Worm (Caenorhabditis elegans) whole organism, mixed stage, embryonic: Measurements from ENCODE around the gene glb-10.

Source experiments
- M03D4.4 ChIP-seq: sonication (generic microtip); optimal IDR thresholded peaks from 2 replicates; lab custom pipeline; 2017; ENCODE audit warnings: mild to moderate bottlenecking, missing genetic modification characterization, missing compliant biosample characterization
- bed-3 ChIP-seq: fragments of 200-800 bp; sonication (Bioruptor generic); optimal IDR thresholded peaks from 3 replicates; lab custom pipeline; 2018; ENCODE audit warnings: mild to moderate bottlenecking, missing genetic modification characterization, moderate library complexity, missing compliant biosample characterization
- blmp-1 ChIP-seq: fragments of 150-350 bp; optimal IDR thresholded peaks from 2 replicates; lab custom pipeline; 2014; ENCODE audit warnings: missing biosample characterization, missing genetic modification characterization
- ceh-39 ChIP-seq: fragments of 150-350 bp; optimal IDR thresholded peaks from 2 replicates; lab custom pipeline; 2014; ENCODE audit warnings: missing biosample characterization, missing genetic modification characterization
- ceh-43 ChIP-seq: fragments of 200-800 bp; sonication (Bioruptor generic); optimal IDR thresholded peaks from 2 replicates; lab custom pipeline; 2018; ENCODE audit warnings: mild to moderate bottlenecking, missing genetic modification characterization, moderate library complexity, missing compliant biosample characterization
- ceh-83 ChIP-seq: fragments of 200-800 bp; sonication (Bioruptor generic); optimal IDR thresholded peaks from 2 replicates; lab custom pipeline; 2018; ENCODE audit warnings: mild to moderate bottlenecking, missing genetic modification characterization, missing compliant biosample characterization
- ces-1 ChIP-seq: fragments of 150-350 bp; optimal IDR thresholded peaks from 2 replicates; lab custom pipeline; 2014; ENCODE audit warnings: missing biosample characterization, missing genetic modification reagents, missing genetic modification characterization
- cnd-1 ChIP-seq: fragments of 200-800 bp; sonication (Bioruptor generic); optimal IDR thresholded peaks from 2 replicates; lab custom pipeline; 2018; ENCODE audit warnings: mild to moderate bottlenecking, missing genetic modification characterization, missing compliant biosample characterization
- drap-1 ChIP-seq: fragments of 200-800 bp; sonication (Bioruptor generic); optimal IDR thresholded peaks from 3 replicates; lab custom pipeline; 2018; ENCODE audit warnings: mild to moderate bottlenecking, missing genetic modification characterization, missing compliant biosample characterization
- elt-1 ChIP-seq: sonication (generic microtip); optimal IDR thresholded peaks from 2 replicates; lab custom pipeline; 2017; ENCODE audit warnings: missing genetic modification characterization, mild to moderate bottlenecking, missing compliant biosample characterization, antibody characterized with exemption, moderate library complexity, borderline replicate concordance; ENCODE audit not compliant: insufficient read depth
- elt-3 ChIP-seq: fragments of 150-350 bp; optimal IDR thresholded peaks from 2 replicates; lab custom pipeline; 2014; ENCODE audit warnings: missing biosample characterization, missing genetic modification characterization
- flh-1 ChIP-seq: fragments of 200-800 bp; sonication (Bioruptor generic); optimal IDR thresholded peaks from 2 replicates; lab custom pipeline; 2018; ENCODE audit warnings: mild to moderate bottlenecking, missing genetic modification characterization, moderate library complexity, missing compliant biosample characterization
- hlh-1 ChIP-seq: fragments of 150-350 bp; optimal IDR thresholded peaks from 2 replicates; lab custom pipeline; 2014; ENCODE audit warnings: missing biosample characterization, missing genetic modification reagents, missing genetic modification characterization
- lin-13 ChIP-seq: fragments of 150-350 bp; optimal IDR thresholded peaks from 2 replicates; lab custom pipeline; 2014; ENCODE audit warnings: missing biosample characterization, missing genetic modification characterization
- lin-32 ChIP-seq: fragments of 200-800 bp; sonication (Bioruptor generic); optimal IDR thresholded peaks from 2 replicates; lab custom pipeline; 2018; ENCODE audit warnings: mild to moderate bottlenecking, missing genetic modification characterization, missing compliant biosample characterization
- lsy-2 ChIP-seq: fragments of 150-350 bp; optimal IDR thresholded peaks from 2 replicates; lab custom pipeline; 2014; ENCODE audit warnings: missing biosample characterization, missing genetic modification characterization
- mab-5 ChIP-seq: fragments of 150-350 bp; optimal IDR thresholded peaks from 2 replicates; lab custom pipeline; 2014; ENCODE audit warnings: missing biosample characterization, missing genetic modification characterization
- mep-1 ChIP-seq: fragments of 150-350 bp; optimal IDR thresholded peaks from 2 replicates; lab custom pipeline; 2017; ENCODE audit warnings: missing biosample characterization, missing genetic modification reagents, missing genetic modification characterization, inconsistent platforms
- mls-2 ChIP-seq: sonication (generic microtip); optimal IDR thresholded peaks from 2 replicates; lab custom pipeline; 2016; ENCODE audit warnings: mild to moderate bottlenecking, missing genetic modification characterization, moderate library complexity, missing compliant biosample characterization
- nhr-237 ChIP-seq: fragments of 150-350 bp; optimal IDR thresholded peaks from 2 replicates; lab custom pipeline; 2014; ENCODE audit warnings: missing biosample characterization, missing genetic modification characterization
- nhr-28 ChIP-seq: fragments of 150-350 bp; optimal IDR thresholded peaks from 2 replicates; lab custom pipeline; 2014; ENCODE audit warnings: missing biosample characterization, missing genetic modification characterization
- nhr-76 ChIP-seq: sonication (generic microtip); optimal IDR thresholded peaks from 2 replicates; lab custom pipeline; 2017; ENCODE audit warnings: missing biosample characterization, missing genetic modification characterization
- pha-4 ChIP-seq: fragments of 150-350 bp; optimal IDR thresholded peaks from 2 replicates; lab custom pipeline; 2018; ENCODE audit warnings: missing biosample characterization, missing genetic modification reagents, missing genetic modification characterization
- sem-2 ChIP-seq: fragments of 200-800 bp; sonication (Bioruptor generic); optimal IDR thresholded peaks from 2 replicates; lab custom pipeline; 2018; ENCODE audit warnings: mild to moderate bottlenecking, missing genetic modification characterization, missing compliant biosample characterization
- snpc-4 ChIP-seq: fragments of 150-350 bp; optimal IDR thresholded peaks from 2 replicates; lab custom pipeline; 2014; ENCODE audit warnings: missing biosample characterization, missing genetic modification characterization
- sptf-1 ChIP-seq: sonication (generic microtip); optimal IDR thresholded peaks from 2 replicates; lab custom pipeline; 2017; ENCODE audit warnings: mild to moderate bottlenecking, missing genetic modification characterization, moderate library complexity, missing compliant biosample characterization
- tbx-8 ChIP-seq: fragments of 200-800 bp; sonication (Bioruptor generic); optimal IDR thresholded peaks from 2 replicates; lab custom pipeline; 2018; ENCODE audit warnings: mild to moderate bottlenecking, missing genetic modification characterization, moderate library complexity, missing compliant biosample characterization
- unc-120 ChIP-seq: sonication (generic microtip); optimal IDR thresholded peaks from 2 replicates; lab custom pipeline; 2017; ENCODE audit warnings: missing genetic modification characterization, missing compliant biosample characterization; ENCODE audit not compliant: poor library complexity, severe bottlenecking
- unc-39 ChIP-seq: fragments of 150-350 bp; optimal IDR thresholded peaks from 2 replicates; lab custom pipeline; 2014; ENCODE audit warnings: missing biosample characterization, missing genetic modification characterization
- unc-62 ChIP-seq: fragments of 150-350 bp; optimal IDR thresholded peaks from 2 replicates; lab custom pipeline; 2014; ENCODE audit warnings: missing biosample characterization, missing genetic modification reagents, missing genetic modification characterization
- zip-8 ChIP-seq: fragments of 150-350 bp; optimal IDR thresholded peaks from 2 replicates; lab custom pipeline; 2014; ENCODE audit warnings: missing biosample characterization, missing genetic modification characterization
- ztf-11 ChIP-seq: fragments of 150-350 bp; optimal IDR thresholded peaks from 2 replicates; lab custom pipeline; 2014; ENCODE audit warnings: missing biosample characterization, missing genetic modification characterization

glb-10 gene

ce11 chrII:6334745-6335260 is 25.7 kb upstream of the glb-10 start:
- TF ChIP-seq ces-1 (no peak), sptf-1 (tag; lab: Kevin White, UChicago) (no peak), ceh-83 (GFP tag; lab: Kevin White, UChicago) (no peak), drap-1 (GFP tag; lab: Kevin White, UChicago) (no peak), cnd-1 (no peak), unc-39 (tag; lab: Kevin White, UChicago) (no peak), M03D4.4 (no peak), unc-120 (tag; lab: Kevin White, UChicago) (no peak), lin-13 (no peak), mls-2 (tag; lab: Kevin White, UChicago) (no peak), mab-5 (tag; lab: Kevin White, UChicago) (no peak), nhr-76 (tag; lab: Kevin White, UChicago) (no peak), tbx-8 (GFP tag; lab: Kevin White, UChicago) (no peak), bed-3 (GFP tag; lab: Kevin White, UChicago) (no peak)

ce11 chrII:6333887-6334286 is 24.8 kb upstream of the glb-10 start, which contains the start of gene ttc-39B:
Gene ttc-39B (minus strand): TSS chrII:6333987.
- TF ChIP-seq sem-2 (GFP tag; lab: Kevin White, UChicago) = no peak
- no peak for TF ChIP-seq M03D4.4
- TF ChIP-seq mls-2 (tag; lab: Kevin White, UChicago) = no peak
- no peak for TF ChIP-seq lin-32 (GFP tag; lab: Kevin White, UChicago)
- no peak for TF ChIP-seq elt-1
- no peak for TF ChIP-seq unc-39 (tag; lab: Kevin White, UChicago)
- no peak for TF ChIP-seq flh-1 (GFP tag; lab: Kevin White, UChicago)
- TF ChIP-seq elt-3 (tag; lab: Kevin White, UChicago) = no peak
- no peak for TF ChIP-seq ceh-83 (GFP tag; lab: Kevin White, UChicago)
- TF ChIP-seq blmp-1 (tag; lab: Kevin White, UChicago) = no peak
- TF ChIP-seq lin-13 = no peak
- TF ChIP-seq nhr-237 (tag; lab: Kevin White, UChicago) = no peak
- TF ChIP-seq unc-120 (tag; lab: Kevin White, UChicago) = no peak
- no peak for TF ChIP-seq lsy-2 (tag; lab: Kevin White, UChicago)
- TF ChIP-seq, all 35 proteins: peak for 0

ce11 chrII:6331222-6331830 is 22.2 kb upstream of the glb-10 start, which contains the start of gene set-4:
Gene set-4 (minus strand): TSS chrII:6331341.
- TF ChIP-seq pha-4 (tag; lab: Kevin White, UChicago) (peak; percentile 64), cnd-1 (peak; percentile 55), ces-1 (peak; percentile 75), zip-8 (tag; lab: Kevin White, UChicago) (no peak), hlh-1 (tag; lab: Kevin White, UChicago) (peak; percentile 76), unc-39 (tag; lab: Kevin White, UChicago) (peak; percentile 12), unc-120 (tag; lab: Kevin White, UChicago) (peak; percentile 31), flh-1 (GFP tag; lab: Kevin White, UChicago) (no peak), bed-3 (GFP tag; lab: Kevin White, UChicago) (peak; percentile 10), nhr-237 (tag; lab: Kevin White, UChicago) (peak; percentile 71), nhr-76 (tag; lab: Kevin White, UChicago) (no peak), ceh-43 (GFP tag; lab: Kevin White, UChicago) (peak; percentile 66), mls-2 (tag; lab: Kevin White, UChicago) (peak; percentile 67), lin-13 (peak; percentile 87), M03D4.4 (peak; percentile 49), lsy-2 (tag; lab: Kevin White, UChicago) (peak; percentile 76), mep-1 (tag; lab: Kevin White, UChicago) (peak; percentile 87), drap-1 (GFP tag; lab: Kevin White, UChicago) (peak; percentile 71), ztf-11 (tag; lab: Kevin White, UChicago) (peak; percentile 55), ceh-39 (tag; lab: Kevin White, UChicago) (peak; percentile 46), elt-1 (peak; percentile 8), unc-62 (GFP tag; lab: Kevin White, UChicago) (peak; percentile 73), blmp-1 (tag; lab: Kevin White, UChicago) (no peak), sptf-1 (tag; lab: Kevin White, UChicago) (peak; percentile 82), elt-3 (tag; lab: Kevin White, UChicago) (no peak), snpc-4 (tag; lab: Kevin White, UChicago) (no peak), nhr-28 (tag; lab: Kevin White, UChicago) (no peak)
